Worm (Caenorhabditis elegans) whole organism, late embryonic: ENCODE measurements around the gene smu-2.

Experiments used
- C08G9.2 ChIP-seq: sonication (generic microtip); optimal IDR thresholded peaks from 2 replicates; lab custom pipeline; 2016; ENCODE audit warnings: mild to moderate bottlenecking, missing genetic modification characterization, moderate library complexity, missing compliant biosample characterization
- fax-1 ChIP-seq: sonication (generic microtip); optimal IDR thresholded peaks from 2 replicates; lab custom pipeline; 2016; ENCODE audit warnings: missing genotype, missing genetic modification characterization, missing compliant biosample characterization

DNA sequence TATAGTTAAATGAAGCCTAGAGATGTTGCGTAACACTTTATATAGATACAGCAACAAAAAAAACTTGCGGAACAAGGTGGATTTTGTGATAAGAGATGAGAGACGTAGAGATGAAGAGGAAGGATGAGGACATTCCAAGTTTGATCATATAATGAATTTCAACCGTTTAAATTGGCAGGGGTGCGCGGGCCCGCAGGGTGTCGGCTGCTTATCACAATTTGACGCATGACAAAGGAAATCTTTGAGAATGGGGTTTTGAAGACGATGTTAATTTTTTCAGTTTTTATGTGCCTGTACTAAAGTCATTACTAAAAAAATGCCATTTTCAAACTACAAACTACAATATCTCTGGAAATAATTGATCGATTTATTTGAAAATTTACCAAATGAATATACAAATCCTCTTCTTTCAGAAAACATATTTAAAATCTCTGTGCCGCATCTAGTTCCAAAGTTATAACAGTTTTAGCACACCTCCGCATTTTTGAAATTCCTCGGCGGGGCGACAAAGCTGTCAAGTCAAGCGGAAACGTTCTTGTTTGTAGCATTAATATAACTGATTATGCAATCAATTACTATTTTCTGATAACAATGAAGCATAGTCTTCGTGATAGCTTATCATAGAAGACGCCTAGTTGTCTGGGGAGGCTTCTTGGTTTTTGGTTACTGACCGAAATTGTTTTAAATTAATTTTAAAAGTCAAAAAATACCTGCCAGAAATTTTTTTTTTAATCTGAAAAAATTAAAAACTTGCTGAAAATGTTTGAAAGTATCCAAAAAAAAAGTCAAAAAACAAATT lies 42.2 kb upstream of the smu-2 start:
- TF ChIP-seq C08G9.2 (tag; lab: Kevin White, UChicago) (no peak), fax-1 (no peak)
